Worm (Caenorhabditis elegans) whole organism, late embryonic: ENCODE measurements around the gene C43D7.4.

Experiments used
- K09A11.1 ChIP-seq: sonication (generic microtip); optimal IDR thresholded peaks from 2 replicates; lab custom pipeline; 2017; ENCODE audit warnings: antibody characterized with exemption, mild to moderate bottlenecking, missing genetic modification characterization, missing compliant biosample characterization; ENCODE audit not compliant: insufficient read depth
- T23F11.4 ChIP-seq: fragments of 200-800 bp; sonication (Bioruptor generic); optimal IDR thresholded peaks from 2 replicates; lab custom pipeline; 2018; ENCODE audit warnings: mild to moderate bottlenecking, missing genetic modification characterization, missing compliant biosample characterization
- Y22D7AL.16 ChIP-seq: sonication (generic microtip); optimal IDR thresholded peaks from 2 replicates; lab custom pipeline; 2016; ENCODE audit warnings: missing genetic modification characterization, missing compliant biosample characterization
- ahr-1 ChIP-seq: sonication (generic microtip); optimal IDR thresholded peaks from 2 replicates; lab custom pipeline; 2016; ENCODE audit warnings: missing genetic modification characterization, missing compliant biosample characterization
- ceh-18 ChIP-seq: sonication (generic microtip); optimal IDR thresholded peaks from 2 replicates; lab custom pipeline; 2016; ENCODE audit warnings: missing genetic modification characterization, missing compliant biosample characterization
- ceh-19 ChIP-seq: fragments of 200-800 bp; sonication (Bioruptor generic); optimal IDR thresholded peaks from 2 replicates; lab custom pipeline; 2018; ENCODE audit warnings: mild to moderate bottlenecking, missing genetic modification characterization, missing compliant biosample characterization
- ceh-2 ChIP-seq: sonication (generic microtip); optimal IDR thresholded peaks from 2 replicates; lab custom pipeline; 2016; ENCODE audit warnings: missing genotype, missing genetic modification characterization, missing compliant biosample characterization
- ceh-22 ChIP-seq: sonication (generic microtip); optimal IDR thresholded peaks from 2 replicates; lab custom pipeline; 2017; ENCODE audit warnings: missing biosample characterization, missing genetic modification characterization
- ceh-30 ChIP-seq: fragments of 150-350 bp; optimal IDR thresholded peaks from 2 replicates; lab custom pipeline; 2014; ENCODE audit warnings: missing biosample characterization, missing genetic modification characterization
- ceh-48 ChIP-seq: sonication (generic microtip); optimal IDR thresholded peaks from 2 replicates; lab custom pipeline; 2016; ENCODE audit warnings: missing genetic modification characterization, inconsistent platforms, missing compliant biosample characterization
- ceh-9 ChIP-seq: sonication (generic microtip); optimal IDR thresholded peaks from 2 replicates; lab custom pipeline; 2016; ENCODE audit warnings: mild to moderate bottlenecking, missing genetic modification characterization, inconsistent platforms, missing compliant biosample characterization
- dmd-4 ChIP-seq: sonication (generic microtip); optimal IDR thresholded peaks from 2 replicates; lab custom pipeline; 2016; ENCODE audit warnings: borderline replicate concordance, missing genetic modification characterization, missing compliant biosample characterization
- dve-1 ChIP-seq: sonication (generic microtip); optimal IDR thresholded peaks from 2 replicates; lab custom pipeline; 2017; ENCODE audit warnings: antibody characterized with exemption, mild to moderate bottlenecking, missing genetic modification characterization, missing compliant biosample characterization
- ets-4 ChIP-seq: sonication (generic microtip); optimal IDR thresholded peaks from 2 replicates; lab custom pipeline; 2016; ENCODE audit warnings: missing genetic modification characterization, missing compliant biosample characterization
- eyg-1 ChIP-seq: sonication (generic microtip); optimal IDR thresholded peaks from 2 replicates; lab custom pipeline; 2016; ENCODE audit warnings: missing genotype, missing genetic modification characterization, missing compliant biosample characterization
- fkh-10 ChIP-seq: fragments of 150-350 bp; optimal IDR thresholded peaks from 2 replicates; lab custom pipeline; 2014; ENCODE audit warnings: missing biosample characterization, missing genetic modification reagents, missing genetic modification characterization
- gmeb-2 ChIP-seq: sonication (generic microtip); optimal IDR thresholded peaks from 2 replicates; lab custom pipeline; 2016; ENCODE audit warnings: missing genetic modification characterization, inconsistent platforms, missing compliant biosample characterization
- hlh-30 ChIP-seq: sonication (generic microtip); optimal IDR thresholded peaks from 2 replicates; lab custom pipeline; 2017; ENCODE audit warnings: antibody characterized with exemption, missing genetic modification characterization, missing compliant biosample characterization; ENCODE audit not compliant: insufficient read depth
- lim-6 ChIP-seq: sonication (generic microtip); optimal IDR thresholded peaks from 2 replicates; lab custom pipeline; 2016; ENCODE audit warnings: missing genetic modification characterization, missing compliant biosample characterization
- nfya-1 ChIP-seq: sonication (generic microtip); optimal IDR thresholded peaks from 2 replicates; lab custom pipeline; 2017; ENCODE audit warnings: missing genetic modification characterization, mild to moderate bottlenecking, missing compliant biosample characterization, antibody characterized with exemption, moderate library complexity
- nhr-11 ChIP-seq: fragments of 150-350 bp; optimal IDR thresholded peaks from 2 replicates; lab custom pipeline; 2014; ENCODE audit warnings: missing biosample characterization, missing genetic modification characterization
- nhr-232 ChIP-seq: sonication (generic microtip); optimal IDR thresholded peaks from 2 replicates; lab custom pipeline; 2016; ENCODE audit warnings: missing genetic modification characterization, missing compliant biosample characterization
- pag-3 ChIP-seq: sonication (generic microtip); optimal IDR thresholded peaks from 2 replicates; lab custom pipeline; 2016; ENCODE audit warnings: missing compliant biosample characterization, missing genetic modification characterization, borderline replicate concordance
- pat-9 ChIP-seq: fragments of 200-800 bp; sonication (Bioruptor generic); optimal IDR thresholded peaks from 2 replicates; lab custom pipeline; 2018; ENCODE audit warnings: mild to moderate bottlenecking, missing genetic modification characterization, moderate library complexity, missing compliant biosample characterization
- pax-1 ChIP-seq: fragments of 150-350 bp; optimal IDR thresholded peaks from 2 replicates; lab custom pipeline; 2014; ENCODE audit warnings: missing biosample characterization, missing genetic modification characterization
- pha-2 ChIP-seq: sonication (generic microtip); optimal IDR thresholded peaks from 2 replicates; lab custom pipeline; 2017; ENCODE audit warnings: mild to moderate bottlenecking, missing genetic modification characterization, missing compliant biosample characterization
- pqm-1 ChIP-seq: sonication (generic microtip); optimal IDR thresholded peaks from 2 replicates; lab custom pipeline; 2016; ENCODE audit warnings: missing genetic modification characterization, missing compliant biosample characterization
- sox-2 ChIP-seq: fragments of 200-800 bp; sonication (Bioruptor generic); IDR thresholded peaks from 2 replicates; pipeline ENCODE4 v1.3.6; 2022; ENCODE audit warnings: missing genetic modification reagents, missing genetic modification characterization, missing compliant biosample characterization
- tbx-2 ChIP-seq: sonication (generic microtip); optimal IDR thresholded peaks from 2 replicates; lab custom pipeline; 2016; ENCODE audit warnings: missing genetic modification characterization, missing compliant biosample characterization
- tbx-7 ChIP-seq: sonication (generic microtip); optimal IDR thresholded peaks from 2 replicates; lab custom pipeline; 2016; ENCODE audit warnings: missing genotype, missing genetic modification characterization, missing compliant biosample characterization
- unc-3 ChIP-seq, 2 experiments: fragments of 200-800 bp in 1 of 2; sonication (Bioruptor generic) in 1 of 2; sonication (generic microtip) in 1 of 2; conservative IDR thresholded peaks in 1 of 2; optimal IDR thresholded peaks in 1 of 2; 2 replicates each; pipeline versions ENCODE4 v1.3.6 to Lab custom; 2016 to 2022; ENCODE audit warnings: missing compliant biosample characterization in 2 of 2, missing genetic modification characterization in 2 of 2, missing genetic modification reagents in 1 of 2
- unc-55 ChIP-seq: sonication (generic microtip); optimal IDR thresholded peaks from 2 replicates; lab custom pipeline; 2017; ENCODE audit warnings: missing biosample characterization, missing genetic modification reagents, missing genetic modification characterization
- unc-86 ChIP-seq: sonication (generic microtip); optimal IDR thresholded peaks from 2 replicates; lab custom pipeline; 2016; ENCODE audit warnings: missing genetic modification characterization, missing compliant biosample characterization
- zip-5 ChIP-seq: sonication (generic microtip); optimal IDR thresholded peaks from 2 replicates; lab custom pipeline; 2016; ENCODE audit warnings: missing genetic modification characterization, missing compliant biosample characterization
- ztf-16 ChIP-seq: sonication (generic microtip); optimal IDR thresholded peaks from 2 replicates; lab custom pipeline; 2017; ENCODE audit warnings: missing genetic modification characterization, missing compliant biosample characterization

Gene C43D7.4

ce11 chrV:19329263-19329662 lies 7.0 kb upstream of the C43D7.4 start, which contains the start of gene fbxb-65:
Gene fbxb-65, plus strand, starts transcription at chrV:19329563.
- TF ChIP-seq K09A11.1 (tag; lab: Kevin White, UChicago) (no peak), sox-2 (GFP tag; lab: Robert Waterston, UW) (no peak), dve-1 (no peak), zip-5 (tag; lab: Kevin White, UChicago) (no peak), ceh-30 (tag; lab: Kevin White, UChicago) (no peak), ceh-22 (tag; lab: Kevin White, UChicago) (no peak), ztf-16 (no peak), gmeb-2 (tag; lab: Kevin White, UChicago) (no peak), nfya-1 (tag; lab: Kevin White, UChicago) (no peak), eyg-1 (no peak), pax-1 (tag; lab: Kevin White, UChicago) (no peak), nhr-11 (tag; lab: Kevin White, UChicago) (no peak), lim-6 (no peak), pqm-1 (tag; lab: Kevin White, UChicago) (no peak), fkh-10 (GFP tag; lab: Kevin White, UChicago) (no peak), ceh-48 (tag; lab: Kevin White, UChicago) (no peak), pha-2 (tag; lab: Kevin White, UChicago) (no peak), tbx-7 (tag; lab: Kevin White, UChicago) (no peak)

ce11 chrV:19325436-19325835 lies 3.1 kb upstream of the C43D7.4 start:
- no peak for TF ChIP-seq T23F11.4 (GFP tag; lab: Kevin White, UChicago)
- no peak for TF ChIP-seq hlh-30 (tag; lab: Kevin White, UChicago)
- no peak for TF ChIP-seq Y22D7AL.16 (tag; lab: Kevin White, UChicago)
- no peak for TF ChIP-seq pqm-1 (tag; lab: Kevin White, UChicago)
- no peak for TF ChIP-seq unc-3 (GFP tag; conservative IDR thresholded peaks at IDR 0.05; lab: Robert Waterston, UW)
- no peak for TF ChIP-seq unc-3 (tag; optimal IDR thresholded peaks at IDR 0.05; lab: Kevin White, UChicago)
- no peak for TF ChIP-seq pag-3 (tag; lab: Kevin White, UChicago)
- no peak for TF ChIP-seq unc-55 (GFP tag; lab: Kevin White, UChicago)
- no peak for TF ChIP-seq ceh-9 (tag; lab: Kevin White, UChicago)
- TF ChIP-seq nhr-11 (tag; lab: Kevin White, UChicago): no peak
- TF ChIP-seq tbx-2 (tag; lab: Kevin White, UChicago): no peak
- TF ChIP-seq pat-9 (tag; lab: Kevin White, UChicago): no peak
- TF ChIP-seq, all 69 proteins: peak for 0

- TF ChIP-seq ceh-19 (GFP tag; lab: Kevin White, UChicago) (no peak), ztf-16 (no peak), ahr-1 (tag; lab: Kevin White, UChicago) (no peak), ceh-18 (tag; lab: Kevin White, UChicago) (no peak), dmd-4 (tag; lab: Kevin White, UChicago) (no peak)
Observed at ce11 chrV:19320385-19320784, 1.9 kb downstream of the C43D7.4 start, which contains the start of gene sdz-6. Gene sdz-6, plus strand, starts transcription at chrV:19320613.

ce11 chrV:19319460-19319995 lies 2.8 kb downstream of the C43D7.4 start, which contains the start of gene C43D7.7:
Gene C43D7.7, minus strand, starts transcription at chrV:19319510.
- TF ChIP-seq lim-6 (no peak), tbx-2 (tag; lab: Kevin White, UChicago) (no peak), nhr-232 (no peak), ceh-2 (tag; lab: Kevin White, UChicago) (no peak), unc-86 (tag; lab: Kevin White, UChicago) (no peak), pat-9 (tag; lab: Kevin White, UChicago) (no peak), K09A11.1 (tag; lab: Kevin White, UChicago) (no peak), ets-4 (no peak)
